Worm (Caenorhabditis elegans) whole organism, L2 larva: Measurements from ENCODE around the gene pas-1.
"Not testable (repeated sequence)": the region's sequence is repeated elsewhere in the genome, so short reads cannot be mapped to it uniquely, and the experiment has no call there.

Source experiments
- C34F6.9 ChIP-seq: fragments of 150-350 bp; optimal IDR thresholded peaks from 2 replicates; lab custom pipeline; 2014; ENCODE audit warnings: missing biosample characterization, missing genetic modification characterization
- R02D3.7 ChIP-seq: fragments of 150-350 bp; optimal IDR thresholded peaks from 2 replicates; lab custom pipeline; 2014; ENCODE audit warnings: missing biosample characterization, missing genetic modification characterization
- Y55F3AM.14 ChIP-seq: fragments of 200-800 bp; sonication (Bioruptor generic); optimal IDR thresholded peaks from 2 replicates; lab custom pipeline; 2018; ENCODE audit warnings: mild to moderate bottlenecking, missing genetic modification characterization, missing compliant biosample characterization
- ZK546.5 ChIP-seq: sonication (generic microtip); optimal IDR thresholded peaks from 2 replicates; lab custom pipeline; 2017; ENCODE audit warnings: missing biosample characterization, missing genetic modification characterization
- alr-1 ChIP-seq: fragments of 150-350 bp; optimal IDR thresholded peaks from 2 replicates; lab custom pipeline; 2014; ENCODE audit warnings: missing biosample characterization, missing genetic modification characterization
- aly-2 ChIP-seq: fragments of 150-350 bp; optimal IDR thresholded peaks from 2 replicates; lab custom pipeline; 2014; ENCODE audit warnings: missing biosample characterization, missing genetic modification characterization
- ama-1 ChIP-seq: fragments of 150-350 bp; optimal IDR thresholded peaks from 2 replicates; lab custom pipeline; 2018; ENCODE audit warnings: inconsistent platforms
- blmp-1 ChIP-seq: sonication (generic microtip); optimal IDR thresholded peaks from 2 replicates; lab custom pipeline; 2017; ENCODE audit warnings: missing genetic modification characterization, mild to moderate bottlenecking, missing compliant biosample characterization, antibody characterized with exemption, moderate library complexity; ENCODE audit not compliant: insufficient read depth
- ceh-16 ChIP-seq: fragments of 150-350 bp; optimal IDR thresholded peaks from 2 replicates; lab custom pipeline; 2014; ENCODE audit warnings: missing biosample characterization, missing genetic modification characterization
- ceh-82 ChIP-seq: fragments of 150-350 bp; optimal IDR thresholded peaks from 2 replicates; lab custom pipeline; 2014; ENCODE audit warnings: missing biosample characterization, missing genetic modification characterization
- crh-2 ChIP-seq: sonication (generic microtip); optimal IDR thresholded peaks from 2 replicates; lab custom pipeline; 2017; ENCODE audit warnings: missing biosample characterization, missing genetic modification characterization
- dmd-4 ChIP-seq: sonication (generic microtip); optimal IDR thresholded peaks from 2 replicates; lab custom pipeline; 2017; ENCODE audit warnings: missing biosample characterization, missing genetic modification characterization
- elt-3 ChIP-seq: sonication (generic microtip); optimal IDR thresholded peaks from 2 replicates; lab custom pipeline; 2017; ENCODE audit warnings: missing biosample characterization, missing genetic modification characterization
- gmeb-1 ChIP-seq: fragments of 150-350 bp; optimal IDR thresholded peaks from 2 replicates; lab custom pipeline; 2014; ENCODE audit warnings: missing biosample characterization, missing genetic modification characterization
- lin-11 ChIP-seq: fragments of 150-350 bp; sonication (generic microtip); optimal IDR thresholded peaks from 2 replicates; lab custom pipeline; 2014; ENCODE audit warnings: missing biosample characterization, missing genetic modification characterization, inconsistent platforms, mixed read lengths
- lin-13 ChIP-seq: fragments of 150-350 bp; optimal IDR thresholded peaks from 2 replicates; lab custom pipeline; 2014; ENCODE audit warnings: missing biosample characterization, missing genetic modification reagents, missing genetic modification characterization
- mab-5 ChIP-seq: fragments of 150-350 bp; optimal IDR thresholded peaks from 2 replicates; lab custom pipeline; 2014; ENCODE audit warnings: missing biosample characterization, missing genetic modification characterization
- mdl-1 ChIP-seq, 2 experiments: fragments of 150-350 bp in 1 of 2; sonication (generic microtip) in 1 of 2; optimal IDR thresholded peaks; 2 replicates each; lab custom pipeline; 2017; ENCODE audit warnings: missing biosample characterization in 2 of 2, missing genetic modification characterization in 2 of 2
- nhr-10 ChIP-seq: sonication (generic microtip); optimal IDR thresholded peaks from 2 replicates; lab custom pipeline; 2017; ENCODE audit warnings: missing biosample characterization, missing genetic modification characterization
- nhr-11 ChIP-seq: fragments of 150-350 bp; optimal IDR thresholded peaks from 2 replicates; lab custom pipeline; 2014; ENCODE audit warnings: missing biosample characterization, missing genetic modification characterization
- nhr-12 ChIP-seq: fragments of 150-350 bp; optimal IDR thresholded peaks from 2 replicates; lab custom pipeline; 2014; ENCODE audit warnings: missing biosample characterization, missing genetic modification characterization
- nhr-129 ChIP-seq: fragments of 150-350 bp; optimal IDR thresholded peaks from 2 replicates; lab custom pipeline; 2014; ENCODE audit warnings: missing biosample characterization, missing genetic modification characterization
- nhr-21 ChIP-seq: fragments of 150-350 bp; optimal IDR thresholded peaks from 2 replicates; lab custom pipeline; 2014; ENCODE audit warnings: missing biosample characterization, missing genetic modification characterization
- nhr-23 ChIP-seq: fragments of 150-350 bp; optimal IDR thresholded peaks from 2 replicates; lab custom pipeline; 2014; ENCODE audit warnings: missing biosample characterization, missing genetic modification reagents, missing genetic modification characterization
- peb-1 ChIP-seq: fragments of 150-350 bp; optimal IDR thresholded peaks from 2 replicates; lab custom pipeline; 2014; ENCODE audit warnings: missing biosample characterization, missing genetic modification characterization
- skn-1 ChIP-seq: sonication (generic microtip); optimal IDR thresholded peaks from 2 replicates; lab custom pipeline; 2017; ENCODE audit warnings: missing biosample characterization, missing genetic modification characterization
- sma-3 ChIP-seq: sonication (generic microtip); optimal IDR thresholded peaks from 2 replicates; lab custom pipeline; 2016; ENCODE audit warnings: missing genetic modification reagents, missing genetic modification characterization, missing compliant biosample characterization
- sma-9 ChIP-seq, 2 experiments: fragments of 150-350 bp in 1 of 2; sonication (generic microtip) in 1 of 2; optimal IDR thresholded peaks; 2 replicates each; lab custom pipeline; 2014 to 2016; ENCODE audit warnings: missing genetic modification characterization in 2 of 2, mild to moderate bottlenecking in 1 of 2, missing biosample characterization in 1 of 2, missing compliant biosample characterization in 1 of 2, missing genetic modification reagents in 1 of 2, moderate library complexity in 1 of 2
- snpc-4 ChIP-seq: fragments of 150-350 bp; optimal IDR thresholded peaks from 2 replicates; lab custom pipeline; 2014; ENCODE audit warnings: missing biosample characterization, missing genetic modification characterization
- unc-39 ChIP-seq: fragments of 150-350 bp; optimal IDR thresholded peaks from 2 replicates; lab custom pipeline; 2014; ENCODE audit warnings: missing biosample characterization, missing genetic modification characterization
- unc-55 ChIP-seq: fragments of 150-350 bp; sonication (generic microtip); optimal IDR thresholded peaks from 3 replicates; lab custom pipeline; 2014; ENCODE audit warnings: missing biosample characterization, missing genetic modification reagents, missing genetic modification characterization
- zag-1 ChIP-seq: fragments of 150-350 bp; optimal IDR thresholded peaks from 2 replicates; lab custom pipeline; 2014; ENCODE audit warnings: missing biosample characterization, missing genetic modification characterization
- ztf-4 ChIP-seq: fragments of 150-350 bp; optimal IDR thresholded peaks from 2 replicates; lab custom pipeline; 2014; ENCODE audit warnings: missing biosample characterization, missing genetic modification characterization

pas-1 gene

DNA sequence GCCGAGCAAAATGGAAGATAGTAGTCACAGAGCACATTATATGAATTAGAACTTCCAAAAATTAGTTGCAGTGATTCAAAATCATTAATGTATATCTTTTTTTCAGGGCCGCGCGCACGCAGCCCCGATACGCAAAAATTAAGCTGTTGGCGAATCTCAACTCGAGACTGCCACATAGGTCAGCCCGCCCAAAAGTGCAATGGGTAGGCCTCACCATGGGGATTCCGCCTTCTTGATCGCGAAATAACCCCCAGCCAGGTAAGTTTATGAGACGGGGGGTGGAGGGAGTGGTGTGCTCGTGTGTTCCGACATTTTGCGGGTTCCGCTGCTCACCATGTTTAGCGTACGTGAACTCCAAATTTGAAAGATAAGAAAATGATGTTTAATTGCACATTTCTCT, 40.7 kb upstream of the pas-1 start, which contains the start of gene F08H9.3:
Gene F08H9.3, minus strand, starts transcription at position 252 of the 400 bp plus-strand sequence.
- TF ChIP-seq gmeb-1: peak; percentile 9
- peak; percentile 85 for TF ChIP-seq snpc-4 (tag; lab: Kevin White, UChicago)
- TF ChIP-seq sma-9 (GFP tag; optimal IDR thresholded peaks at IDR 0.05; lab: Kevin White, UChicago): peak; percentile 39
- not testable (repeated sequence) for TF ChIP-seq sma-9 (tag; optimal IDR thresholded peaks at IDR 0.05; lab: Kevin White, UChicago)

DNA sequence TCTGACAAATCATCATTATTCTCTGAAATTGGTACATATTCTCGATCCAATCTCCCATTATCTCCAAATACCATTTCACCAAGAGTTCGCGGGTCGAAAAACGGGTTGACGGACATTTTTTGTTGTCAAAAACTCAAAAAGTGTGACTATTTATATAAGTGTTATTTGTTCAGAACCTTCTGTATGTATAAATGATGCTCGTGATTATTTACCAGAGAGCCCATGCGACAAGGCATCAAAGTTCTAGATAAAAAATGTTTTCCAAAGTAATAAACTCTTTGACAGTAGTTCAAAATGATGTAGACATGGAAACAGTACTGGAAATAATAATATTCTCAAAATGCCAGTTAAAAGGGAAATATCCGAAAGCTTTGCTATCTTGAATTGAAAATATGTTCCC, 40.2 kb upstream of the pas-1 start:
- TF ChIP-seq nhr-10: no peak
- no peak for TF ChIP-seq skn-1
- TF ChIP-seq blmp-1 (tag; lab: Kevin White, UChicago): no peak
- TF ChIP-seq lin-13: no peak
- no peak for TF ChIP-seq ama-1 (lab: Kevin White, UChicago)
- no peak for TF ChIP-seq ceh-16 (tag; lab: Kevin White, UChicago)
- no peak for TF ChIP-seq nhr-11 (tag; lab: Kevin White, UChicago)
- no peak for TF ChIP-seq zag-1 (tag; lab: Kevin White, UChicago)
- no peak for TF ChIP-seq nhr-129
- no peak for TF ChIP-seq unc-39 (tag; lab: Kevin White, UChicago)
- TF ChIP-seq alr-1 (tag; lab: Kevin White, UChicago): no peak
- TF ChIP-seq ZK546.5 (tag; lab: Kevin White, UChicago): no peak
- TF ChIP-seq Y55F3AM.14: no peak
- no peak for TF ChIP-seq ceh-82 (tag; lab: Kevin White, UChicago)

DNA sequence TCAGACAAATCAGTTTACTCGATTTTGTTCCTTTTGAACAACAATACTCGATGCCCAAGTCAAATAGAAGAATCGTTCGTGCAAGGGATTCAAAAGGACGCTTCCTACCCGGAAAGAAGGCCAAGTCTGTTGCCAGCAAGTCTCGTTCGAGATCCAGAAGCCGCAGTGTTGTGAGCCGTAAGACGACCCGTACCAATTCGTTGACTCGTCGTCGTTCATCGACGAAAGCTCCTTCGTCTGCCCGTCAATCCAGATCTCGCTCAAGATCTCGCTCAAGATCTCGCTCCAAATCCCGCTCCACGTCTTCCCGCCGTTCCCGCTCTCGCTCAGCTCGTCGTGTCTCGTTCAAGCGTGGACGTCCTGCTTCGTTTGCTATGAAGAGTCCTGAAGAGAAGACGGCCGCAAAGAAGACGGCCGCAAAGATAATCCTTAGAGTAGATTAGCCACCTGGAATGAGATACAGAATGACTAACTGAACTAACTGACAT, 38.2 kb upstream of the pas-1 start, which contains the start of gene F08H9.2:
Gene F08H9.2, plus strand, starts transcription at position 51 of the 488 bp plus-strand sequence.
- TF ChIP-seq ama-1 (lab: Kevin White, UChicago): no peak
- TF ChIP-seq ZK546.5 (tag; lab: Kevin White, UChicago): no peak

DNA sequence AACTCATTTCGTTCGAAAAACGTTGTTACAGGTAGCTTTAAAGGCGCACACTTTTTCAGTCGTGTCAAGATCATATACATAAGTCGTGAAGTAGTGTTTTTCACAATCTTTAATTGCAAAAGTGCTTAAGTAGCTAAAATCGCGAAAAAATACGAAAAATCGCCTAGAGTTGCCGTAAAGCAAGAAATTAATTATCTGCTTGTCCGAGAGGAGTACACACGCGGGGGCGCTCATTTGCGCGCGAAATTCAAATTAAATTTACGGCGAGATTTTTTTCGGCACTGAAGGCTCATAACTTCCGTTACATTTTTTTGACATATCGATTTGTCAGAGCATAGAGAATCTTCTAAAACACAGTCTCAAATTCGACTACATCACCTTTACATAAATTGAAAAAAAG, 37.7 kb upstream of the pas-1 start:
- TF ChIP-seq dmd-4 (tag; lab: Kevin White, UChicago) (no peak), nhr-11 (tag; lab: Kevin White, UChicago) (no peak), nhr-23 (no peak), peb-1 (no peak), aly-2 (tag; lab: Kevin White, UChicago) (no peak), nhr-21 (tag; lab: Kevin White, UChicago) (no peak), mab-5 (tag; lab: Kevin White, UChicago) (no peak), sma-9 (GFP tag; optimal IDR thresholded peaks at IDR 0.05; lab: Kevin White, UChicago) (no peak), sma-9 (tag; optimal IDR thresholded peaks at IDR 0.05; lab: Kevin White, UChicago) (no peak), zag-1 (tag; lab: Kevin White, UChicago) (no peak), nhr-12 (no peak), R02D3.7 (no peak), unc-55 (GFP tag; lab: Kevin White, UChicago) (no peak), ztf-4 (tag; lab: Kevin White, UChicago) (no peak), blmp-1 (tag; lab: Kevin White, UChicago) (no peak), ceh-16 (tag; lab: Kevin White, UChicago) (no peak), sma-3 (GFP tag; lab: Kevin White, UChicago) (no peak), lin-11 (tag; lab: Kevin White, UChicago) (no peak), nhr-10 (no peak), mdl-1 (tag; optimal IDR thresholded peaks at IDR 0.05; lab: Kevin White, UChicago) (no peak)

DNA sequence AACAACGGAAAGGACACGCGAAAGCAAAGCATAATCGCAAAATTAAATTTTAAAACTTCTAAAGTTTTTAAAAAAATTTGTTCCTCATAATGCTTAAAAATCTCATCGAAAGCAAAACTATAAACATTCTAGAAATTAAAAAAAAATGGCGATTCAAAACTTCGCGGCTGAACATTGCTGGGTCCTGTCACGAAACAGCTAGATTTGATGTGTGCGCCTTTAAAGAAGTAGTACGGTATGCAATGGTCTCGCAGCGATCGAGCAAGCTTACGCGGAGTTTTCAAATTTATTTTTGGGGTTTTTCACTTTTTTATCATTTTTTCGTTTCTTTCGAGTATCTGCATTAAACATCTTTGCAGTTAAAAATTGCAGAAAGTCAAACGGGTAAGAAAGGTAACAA, 34.7 kb upstream of the pas-1 start, which contains the start of gene coh-3:
Gene coh-3, plus strand, starts transcription at position 353 of the 400 bp plus-strand sequence.
- no peak for TF ChIP-seq lin-11 (tag; lab: Kevin White, UChicago)
- TF ChIP-seq crh-2 (tag; lab: Kevin White, UChicago): no peak
- no peak for TF ChIP-seq nhr-11 (tag; lab: Kevin White, UChicago)
- no peak for TF ChIP-seq C34F6.9 (tag; lab: Kevin White, UChicago)
- TF ChIP-seq elt-3: no peak
- no peak for TF ChIP-seq nhr-12
- no peak for TF ChIP-seq sma-3 (GFP tag; lab: Kevin White, UChicago)
